Worm (Caenorhabditis elegans): ENCODE data around the gene C30F2.4.

The C30F2.4 gene

DNA sequence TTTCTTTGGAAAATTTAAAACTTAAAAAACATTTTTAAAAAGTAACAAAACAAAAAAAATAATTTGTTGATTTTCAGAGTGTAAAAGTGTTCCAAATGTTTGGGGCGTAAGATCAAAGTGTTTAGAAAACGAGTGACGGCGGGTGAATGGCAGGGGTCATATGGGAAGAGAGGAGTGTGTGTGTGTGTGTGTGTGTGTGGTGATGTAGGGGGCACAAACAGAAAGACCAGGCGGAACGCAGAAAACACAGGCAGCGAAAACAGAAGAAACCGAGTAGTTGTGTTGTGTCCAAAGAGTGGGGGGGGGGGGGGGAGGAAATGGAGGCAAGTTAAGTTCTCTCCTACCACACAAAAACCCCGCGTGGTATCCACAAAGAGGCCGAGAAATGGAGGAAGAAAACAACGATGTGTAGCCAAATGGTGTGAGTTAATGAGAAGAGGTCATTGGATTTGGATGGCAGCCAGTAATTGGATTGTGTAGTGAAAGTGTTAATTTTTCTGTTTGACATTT, 36.1 kb downstream of the C30F2.4 start, which contains the start of gene B0395.3 (continued):
- TF ChIP-seq fkh-10 (GFP tag; optimal IDR thresholded peaks at IDR 0.05) = no peak
- TF ChIP-seq ahr-1 (tag; optimal IDR thresholded peaks at IDR 0.05) = no peak
- no peak for TF ChIP-seq pha-2 (tag; optimal IDR thresholded peaks at IDR 0.05)
- TF ChIP-seq dmd-4 (tag; optimal IDR thresholded peaks at IDR 0.05; ENCODE audit: borderline replicate concordance) = no peak
- no peak for TF ChIP-seq nhr-232 (tag; optimal IDR thresholded peaks at IDR 0.05)
- TF ChIP-seq F13H6.1 (tag; optimal IDR thresholded peaks at IDR 0.05) = no peak
- peak; percentile 32 for TF ChIP-seq tbx-2 (tag; optimal IDR thresholded peaks at IDR 0.05)
- peak; percentile 24 for TF ChIP-seq lin-11 (tag; optimal IDR thresholded peaks at IDR 0.05)
- TF ChIP-seq zip-5 (tag; optimal IDR thresholded peaks at IDR 0.05) = no peak
- no peak for TF ChIP-seq ceh-24 (tag; optimal IDR thresholded peaks at IDR 0.05)
- TF ChIP-seq ceh-14 (tag; optimal IDR thresholded peaks at IDR 0.05) = peak; percentile 6
- TF ChIP-seq mec-3 (tag; optimal IDR thresholded peaks at IDR 0.05; ENCODE audit: borderline replicate concordance) = no peak
- TF ChIP-seq ztf-16 (tag; optimal IDR thresholded peaks at IDR 0.05) = no peak
- no peak for TF ChIP-seq pros-1 (tag; optimal IDR thresholded peaks at IDR 0.05)
- TF ChIP-seq gmeb-2 (tag; optimal IDR thresholded peaks at IDR 0.05) = no peak
- no peak for TF ChIP-seq ceh-30 (tag; optimal IDR thresholded peaks at IDR 0.05)
- TF ChIP-seq rnt-1 (tag; optimal IDR thresholded peaks at IDR 0.05) = no peak
- TF ChIP-seq nfya-1 (tag; optimal IDR thresholded peaks at IDR 0.05) = no peak
- no peak for TF ChIP-seq tbx-7 (tag; optimal IDR thresholded peaks at IDR 0.05)
- TF ChIP-seq pqm-1 (tag; optimal IDR thresholded peaks at IDR 0.05) = no peak
- TF ChIP-seq ceh-31 (tag; optimal IDR thresholded peaks at IDR 0.05) = peak; percentile 49
- TF ChIP-seq ttx-3 (tag; optimal IDR thresholded peaks at IDR 0.05) = no peak
- TF ChIP-seq K02D7.2 (tag; optimal IDR thresholded peaks at IDR 0.05) = no peak
- no peak for TF ChIP-seq ets-4 (tag; optimal IDR thresholded peaks at IDR 0.05)
- TF ChIP-seq unc-55 (GFP tag; optimal IDR thresholded peaks at IDR 0.05) = no peak
- no peak for TF ChIP-seq ceh-19 (GFP tag; optimal IDR thresholded peaks at IDR 0.05)
- TF ChIP-seq sox-2 (GFP tag; IDR thresholded peaks at IDR 0.05) = no peak
- no peak for TF ChIP-seq fax-1 (tag; optimal IDR thresholded peaks at IDR 0.05)
- TF ChIP-seq ceh-6 (GFP tag; optimal IDR thresholded peaks at IDR 0.05) = no peak
- no peak for TF ChIP-seq hlh-8 (tag; optimal IDR thresholded peaks at IDR 0.05)
- TF ChIP-seq sox-4 (tag; optimal IDR thresholded peaks at IDR 0.05) = peak; percentile 2
- TF ChIP-seq Y22D7AL.16 (tag; optimal IDR thresholded peaks at IDR 0.05) = no peak
- no peak for TF ChIP-seq ceh-9 (tag; optimal IDR thresholded peaks at IDR 0.05)
- TF ChIP-seq lim-6 (tag; optimal IDR thresholded peaks at IDR 0.05) = no peak
- TF ChIP-seq odd-2 (tag; optimal IDR thresholded peaks at IDR 0.05) = no peak
- no peak for TF ChIP-seq ref-2 (tag; optimal IDR thresholded peaks at IDR 0.05)
- no peak for TF ChIP-seq hlh-30 (tag; optimal IDR thresholded peaks at IDR 0.05; ENCODE audit: insufficient read depth)
- no peak for TF ChIP-seq fkh-6 (tag; optimal IDR thresholded peaks at IDR 0.05)
- TF ChIP-seq unc-42 (tag; optimal IDR thresholded peaks at IDR 0.05) = peak; percentile 78
- peak; percentile 50 for TF ChIP-seq che-1 (tag; optimal IDR thresholded peaks at IDR 0.05)
- no peak for TF ChIP-seq npax-4 (tag; optimal IDR thresholded peaks at IDR 0.05)
- TF ChIP-seq elt-4 (tag; optimal IDR thresholded peaks at IDR 0.05) = no peak
- no peak for TF ChIP-seq C38D4.7 (GFP tag; optimal IDR thresholded peaks at IDR 0.05)

DNA sequence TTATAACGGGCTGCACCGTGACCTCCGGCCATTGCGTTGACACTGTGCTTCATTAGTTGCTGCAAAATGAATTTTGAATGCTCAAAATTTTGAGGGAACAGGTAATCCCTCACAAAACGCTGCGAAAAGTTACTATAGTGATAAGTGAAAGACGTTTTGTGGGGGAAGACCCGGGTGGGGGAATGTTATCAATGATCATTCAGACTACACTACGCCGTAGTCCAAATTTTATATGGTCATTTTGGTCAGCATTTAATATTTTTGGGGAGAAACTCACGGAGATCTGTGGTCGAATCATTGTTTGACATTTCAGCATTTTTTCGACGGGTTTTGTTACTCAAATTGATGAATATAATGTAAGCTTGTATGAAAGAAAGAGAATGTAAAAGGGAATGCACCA, 37.2 kb downstream of the C30F2.4 start:
- TF ChIP-seq fkh-10 (GFP tag; optimal IDR thresholded peaks at IDR 0.05) = no peak
- TF ChIP-seq odd-2 (tag; optimal IDR thresholded peaks at IDR 0.05) = no peak
- no peak for TF ChIP-seq ceh-48 (tag; optimal IDR thresholded peaks at IDR 0.05)
- no peak for TF ChIP-seq ceh-18 (tag; optimal IDR thresholded peaks at IDR 0.05)

Data from whole organism, late embryonic.